ENCODE assay signal across 1 fruit fly cellular context in genomic region chr2L:5948775-5949526, dm6.
A peak's percentile ranks its signal among the peaks of the same experiment; 100 is the strongest.
TF ChIP-seq lines count a peak whose summit lies in the region.

Gene CG9044 (plus strand): TSS chr2L:5949450.

TF ChIP-seq in whole organism, embryonic, 481 proteins besides CTCF, POLR2A, EP300 and RAD21 (continued from another document):
- peak; percentile 42 for TF ChIP-seq ssp (GFP tag; IDR thresholded peaks at IDR 0.05; lab: Robert Waterston, UW)
- TF ChIP-seq NFAT (GFP tag; IDR thresholded peaks at IDR 0.05; lab: Robert Waterston, UW), result peak; percentile 81
- TF ChIP-seq Aef1 (GFP tag; IDR thresholded peaks at IDR 0.05; lab: Robert Waterston, UW), result peak; percentile 22; the same call in 2 of the 3 replicates
- no peak for TF ChIP-seq fd102C (GFP tag; optimal IDR thresholded peaks at IDR 0.05; lab: Kevin White, UChicago)
- peak; percentile 51 for TF ChIP-seq CG10654 (GFP tag; optimal IDR thresholded peaks at IDR 0.05; lab: Kevin White, UChicago)
- TF ChIP-seq zfh2 (GFP tag; optimal IDR thresholded peaks at IDR 0.05; lab: Kevin White, UChicago), result peak; percentile 83
- peak; percentile 52 for TF ChIP-seq Max (GFP tag; optimal IDR thresholded peaks at IDR 0.05; lab: Kevin White, UChicago)
- TF ChIP-seq CG14050 (GFP tag; IDR thresholded peaks at IDR 0.05; lab: Robert Waterston, UW), result no peak
- TF ChIP-seq CG17328 (GFP tag; IDR thresholded peaks at IDR 0.05; lab: Robert Waterston, UW), result no peak
- TF ChIP-seq HmgD (GFP tag; optimal IDR thresholded peaks at IDR 0.05; lab: Kevin White, UChicago), result peak; percentile 31
- TF ChIP-seq amos (GFP tag; IDR thresholded peaks at IDR 0.05; lab: Robert Waterston, UW; ENCODE audit: partially characterized antibody), result peak; percentile 89
- no peak for TF ChIP-seq ranshi (GFP tag; IDR thresholded peaks at IDR 0.05; lab: Robert Waterston, UW)
- no peak for TF ChIP-seq odd (GFP tag; optimal IDR thresholded peaks at IDR 0.05; lab: Kevin White, UChicago)
- no peak for TF ChIP-seq br (optimal IDR thresholded peaks at IDR 0.05; lab: Kevin White, UChicago)
- peak; percentile 60 for TF ChIP-seq CG8290 (GFP tag; optimal IDR thresholded peaks at IDR 0.05; lab: Kevin White, UChicago)
- TF ChIP-seq CG8290 (tag; optimal IDR thresholded peaks at IDR 0.05; lab: Kevin White, UChicago), result no peak
- no peak for TF ChIP-seq CG5953 (GFP tag; IDR thresholded peaks at IDR 0.05; lab: Robert Waterston, UW)
- 0 out of 2 replicates have a peak, but pooled peaks have one; percentile 43 for TF ChIP-seq CG11247 (GFP tag; IDR thresholded peaks at IDR 0.05; lab: Robert Waterston, UW)
- TF ChIP-seq Dref (GFP tag; IDR thresholded peaks at IDR 0.05; lab: Robert Waterston, UW), result no peak; the same call in none of the 2 replicates
- peak; percentile 12 for TF ChIP-seq dmrt11E (tag; optimal IDR thresholded peaks at IDR 0.05; lab: Kevin White, UChicago)
- peak; percentile 49 for TF ChIP-seq YL-1 (GFP tag; optimal IDR thresholded peaks at IDR 0.05; lab: Kevin White, UChicago)
- peak; percentile 57 for TF ChIP-seq CG7786 (GFP tag; optimal IDR thresholded peaks at IDR 0.05; lab: Kevin White, UChicago)
- TF ChIP-seq Fer2 (tag; optimal IDR thresholded peaks at IDR 0.05; lab: Kevin White, UChicago), result no peak
- peak; percentile 68 for TF ChIP-seq CG1647 (GFP tag; optimal IDR thresholded peaks at IDR 0.05; lab: Kevin White, UChicago)
- peak; percentile 7 for TF ChIP-seq CG33213 (GFP tag; optimal IDR thresholded peaks at IDR 0.05; lab: Kevin White, UChicago)
- peak; percentile 19 for TF ChIP-seq CG12299 (tag; optimal IDR thresholded peaks at IDR 0.05; lab: Kevin White, UChicago)
- peak; percentile 57 for TF ChIP-seq CG9817 (tag; optimal IDR thresholded peaks at IDR 0.05; lab: Kevin White, UChicago)
- TF ChIP-seq slp2 (GFP tag; optimal IDR thresholded peaks at IDR 0.05; lab: Kevin White, UChicago), result peak; percentile 52
- TF ChIP-seq Fer3 (tag; optimal IDR thresholded peaks at IDR 0.05; lab: Kevin White, UChicago), result no peak
- peak; percentile 49 for TF ChIP-seq Ssrp (tag; optimal IDR thresholded peaks at IDR 0.05; lab: Kevin White, UChicago)
- peak in 1 of 3 experiments; percentile 41 for TF ChIP-seq Stat92E (GFP tag; optimal IDR thresholded peaks at IDR 0.05; lab: Kevin White, UChicago)
- TF ChIP-seq TFAM (GFP tag; optimal IDR thresholded peaks at IDR 0.05; lab: Kevin White, UChicago), result no peak
- peak; percentile 57 for TF ChIP-seq Bteb2 (GFP tag; optimal IDR thresholded peaks at IDR 0.05; lab: Kevin White, UChicago)
- no peak for TF ChIP-seq CG15514 (GFP tag; optimal IDR thresholded peaks at IDR 0.05; lab: Kevin White, UChicago)
- peak; percentile 91 for TF ChIP-seq Dip2 (GFP tag; IDR thresholded peaks at IDR 0.05; lab: Robert Waterston, UW)
- peak; percentile 87 for TF ChIP-seq nerfin-2 (GFP tag; IDR thresholded peaks at IDR 0.05; lab: Robert Waterston, UW; ENCODE audit: partially characterized antibody)
- TF ChIP-seq phol (tag; optimal IDR thresholded peaks at IDR 0.05; lab: Kevin White, UChicago), result peak; percentile 78
- TF ChIP-seq repo (GFP tag; optimal IDR thresholded peaks at IDR 0.05; lab: Kevin White, UChicago), result peak; percentile 10
- no peak for TF ChIP-seq HLH3B (GFP tag; IDR thresholded peaks at IDR 0.05; lab: Robert Waterston, UW)
- TF ChIP-seq CG17612 (GFP tag; IDR thresholded peaks at IDR 0.05; lab: Robert Waterston, UW), result no peak
- peak; percentile 68; the same call in 2 of the 3 replicates for TF ChIP-seq zen2 (GFP tag; IDR thresholded peaks at IDR 0.05; lab: Robert Waterston, UW; ENCODE audit: partially characterized antibody)
- TF ChIP-seq schlank (tag; optimal IDR thresholded peaks at IDR 0.05; lab: Kevin White, UChicago), result no peak
- TF ChIP-seq CG16863 (GFP tag; optimal IDR thresholded peaks at IDR 0.05; lab: Kevin White, UChicago), result peak; percentile 19
- TF ChIP-seq pzg (GFP tag; optimal IDR thresholded peaks at IDR 0.05; lab: Kevin White, UChicago), result peak; percentile 69
- TF ChIP-seq CG1832 (GFP tag; optimal IDR thresholded peaks at IDR 0.05; lab: Kevin White, UChicago), result no peak
- TF ChIP-seq Taf1 (GFP tag; IDR thresholded peaks at IDR 0.05; lab: Robert Waterston, UW), result no peak
- peak; percentile 67 to 69 for TF ChIP-seq Pdp1 (GFP tag; optimal IDR thresholded peaks at IDR 0.05; lab: Kevin White, UChicago)
- peak; percentile 28; the same call in 1 of the 3 replicates for TF ChIP-seq croc (GFP tag; conservative IDR thresholded peaks at IDR 0.05; lab: Robert Waterston, UW)
- TF ChIP-seq CG13424 (tag; optimal IDR thresholded peaks at IDR 0.05; lab: Kevin White, UChicago), result peak; percentile 57
- TF ChIP-seq Ravus (GFP tag; IDR thresholded peaks at IDR 0.05; lab: Robert Waterston, UW), result no peak
- no peak for TF ChIP-seq CG8281 (tag; optimal IDR thresholded peaks at IDR 0.05; lab: Kevin White, UChicago)
- peak; percentile 82 for TF ChIP-seq nmo (GFP tag; optimal IDR thresholded peaks at IDR 0.05; lab: Kevin White, UChicago)
- TF ChIP-seq CG9932 (GFP tag; IDR thresholded peaks at IDR 0.05; lab: Robert Waterston, UW), result peak; percentile 80
- TF ChIP-seq Opbp (GFP tag; IDR thresholded peaks at IDR 0.05; lab: Robert Waterston, UW; ENCODE audit: partially characterized antibody), result peak; percentile 84; the same call in 2 of the 3 replicates
- TF ChIP-seq PHDP (tag; optimal IDR thresholded peaks at IDR 0.05; lab: Kevin White, UChicago), result no peak
- peak; percentile 7 for TF ChIP-seq CG33557 (GFP tag; optimal IDR thresholded peaks at IDR 0.05; lab: Kevin White, UChicago)
- no peak for TF ChIP-seq run (tag; optimal IDR thresholded peaks at IDR 0.05; lab: Kevin White, UChicago)
- peak; percentile 79 for TF ChIP-seq lilli (GFP tag; optimal IDR thresholded peaks at IDR 0.05; lab: Kevin White, UChicago)
- no peak for TF ChIP-seq Hr78 (GFP tag; optimal IDR thresholded peaks at IDR 0.05; lab: Kevin White, UChicago)
- TF ChIP-seq E2f1 (GFP tag; IDR thresholded peaks at IDR 0.05; lab: Robert Waterston, UW), result peak; percentile 41; the same call in 1 of the 2 replicates
- TF ChIP-seq CG10431 (GFP tag; optimal IDR thresholded peaks at IDR 0.05; lab: Kevin White, UChicago), result no peak
- no peak for TF ChIP-seq danr (GFP tag; IDR thresholded peaks at IDR 0.05; lab: Robert Waterston, UW)
- peak; percentile 88 for TF ChIP-seq CG6791 (GFP tag; IDR thresholded peaks at IDR 0.05; lab: Robert Waterston, UW; ENCODE audit: partially characterized antibody)
- TF ChIP-seq Sry-δ (GFP tag; optimal IDR thresholded peaks at IDR 0.05; lab: Kevin White, UChicago), result peak; percentile 96
- peak; percentile 63; the same call in 1 of the 3 replicates for TF ChIP-seq Dbx (GFP tag; IDR thresholded peaks at IDR 0.05; lab: Robert Waterston, UW)
- TF ChIP-seq Adf1 (GFP tag; IDR thresholded peaks at IDR 0.05; lab: Robert Waterston, UW), result no peak
- peak; percentile 81; the same call in 2 of the 4 replicates for TF ChIP-seq chinmo (GFP tag; IDR thresholded peaks at IDR 0.05; lab: Robert Waterston, UW; ENCODE audit: partially characterized antibody)
- TF ChIP-seq CG16779 (GFP tag; IDR thresholded peaks at IDR 0.05; lab: Robert Waterston, UW), result no peak
- no peak for TF ChIP-seq sc (optimal IDR thresholded peaks at IDR 0.05; lab: Kevin White, UChicago)
- TF ChIP-seq sc (GFP tag; optimal IDR thresholded peaks at IDR 0.05; lab: Kevin White, UChicago), result peak; percentile 1
- 0 out of 3 replicates have a peak, but pooled peaks have one; percentile 31 for TF ChIP-seq so (GFP tag; IDR thresholded peaks at IDR 0.05; lab: Robert Waterston, UW)
- TF ChIP-seq ash1 (GFP tag; optimal IDR thresholded peaks at IDR 0.05; lab: Kevin White, UChicago), result no peak
- peak; percentile 87 for TF ChIP-seq sens (GFP tag; lab: Kevin White, UChicago)
- TF ChIP-seq slbo (GFP tag; IDR thresholded peaks at IDR 0.05; lab: Robert Waterston, UW), result peak; percentile 77
- peak; percentile 97 for TF ChIP-seq CG17385 (GFP tag; optimal IDR thresholded peaks at IDR 0.05; lab: Kevin White, UChicago)
- 0 out of 3 replicates have a peak, but pooled peaks have one; percentile 6 for TF ChIP-seq CG11560 (tag; IDR thresholded peaks at IDR 0.05; lab: Robert Waterston, UW)
- peak; percentile 26 for TF ChIP-seq eyg (GFP tag; optimal IDR thresholded peaks at IDR 0.05; lab: Kevin White, UChicago)
- peak; percentile 34 for TF ChIP-seq gro (GFP tag; optimal IDR thresholded peaks at IDR 0.05; lab: Kevin White, UChicago)
- no peak for TF ChIP-seq cad (GFP tag; optimal IDR thresholded peaks at IDR 0.05; lab: Kevin White, UChicago)
- TF ChIP-seq BtbVII (GFP tag; optimal IDR thresholded peaks at IDR 0.05; lab: Kevin White, UChicago), result peak; percentile 0
- no peak for TF ChIP-seq pita (GFP tag; optimal IDR thresholded peaks at IDR 0.05; lab: Kevin White, UChicago)
- peak; percentile 1 to 46 for TF ChIP-seq chif (GFP tag; optimal IDR thresholded peaks at IDR 0.05; lab: Kevin White, UChicago)
- TF ChIP-seq oc (tag; optimal IDR thresholded peaks at IDR 0.05; lab: Kevin White, UChicago), result no peak
- peak; percentile 36 for TF ChIP-seq NC2β (GFP tag; optimal IDR thresholded peaks at IDR 0.05; lab: Kevin White, UChicago)
- no peak for TF ChIP-seq Abd-B (GFP tag; optimal IDR thresholded peaks at IDR 0.05; lab: Kevin White, UChicago)
- no peak for TF ChIP-seq Rx (GFP tag; IDR thresholded peaks at IDR 0.05; lab: Robert Waterston, UW)
- peak; percentile 7 for TF ChIP-seq Six4 (GFP tag; optimal IDR thresholded peaks at IDR 0.05; lab: Kevin White, UChicago)
- peak; percentile 98 for TF ChIP-seq Ets65A (GFP tag; lab: Kevin White, UChicago)
- TF ChIP-seq wdn (GFP tag; IDR thresholded peaks at IDR 0.05; lab: Robert Waterston, UW), result peak; percentile 11; the same call in 1 of the 2 replicates
- TF ChIP-seq Scr (GFP tag; IDR thresholded peaks at IDR 0.05; lab: Robert Waterston, UW; ENCODE audit: partially characterized antibody), result peak; percentile 96
- peak; percentile 18 for TF ChIP-seq CG11398 (GFP tag; optimal IDR thresholded peaks at IDR 0.05; lab: Kevin White, UChicago)
- peak; percentile 79 for TF ChIP-seq HLH54F (GFP tag; optimal IDR thresholded peaks at IDR 0.05; lab: Kevin White, UChicago)
- TF ChIP-seq CG13287 (GFP tag; IDR thresholded peaks at IDR 0.05; lab: Robert Waterston, UW; ENCODE audit: partially characterized antibody), result peak; percentile 91
- TF ChIP-seq scrt (GFP tag; optimal IDR thresholded peaks at IDR 0.05; lab: Kevin White, UChicago), result no peak
